Worm (Caenorhabditis elegans) whole organism, L4/young adult: ENCODE data around the gene acc-2.

Experiments used
- W03F9.2 ChIP-seq: fragments of 150-350 bp; optimal IDR thresholded peaks from 2 replicates; lab custom pipeline; 2014; ENCODE audit warnings: missing biosample characterization, missing genetic modification characterization
- him-1 ChIP-seq: sonication (generic microtip); optimal IDR thresholded peaks from 2 replicates; lab custom pipeline; 2016; ENCODE audit warnings: missing genotype, missing genetic modification reagents, missing genetic modification characterization, missing compliant biosample characterization

- no peak for TF ChIP-seq him-1 (tag; lab: Kevin White, UChicago)
- no peak for TF ChIP-seq W03F9.2 (tag; lab: Kevin White, UChicago)
These were observed 37.4 kb upstream of the acc-2 start for ce11 chrIV:8979062-8979612.
